Fruit fly (Drosophila melanogaster) whole organism, pupa: ENCODE results near the gene CG17896.
A peak's percentile ranks its signal among the peaks of the same experiment; 100 is the strongest.

Source experiments
- CG10348 ChIP-seq: fragments of 200-800 bp; sonication (Bioruptor generic); IDR thresholded peaks from 2 replicates; pipeline ENCODE4 v1.3.6; 2022; ENCODE audit warnings: missing biosample characterization, missing genetic modification characterization
- CG12605 ChIP-seq: fragments of 200-800 bp; sonication (Bioruptor generic); IDR thresholded peaks from 2 replicates; pipeline ENCODE4 v1.3.6; 2022; ENCODE audit warnings: missing biosample characterization, missing genetic modification characterization
- CG13204 ChIP-seq: fragments of 200-800 bp; sonication (Bioruptor generic); optimal IDR thresholded peaks from 2 replicates; lab custom pipeline; 2018; ENCODE audit warnings: missing biosample characterization, mild to moderate bottlenecking, missing genetic modification characterization, moderate library complexity
- CG14655 ChIP-seq: fragments of 200-800 bp; sonication (Bioruptor generic); optimal IDR thresholded peaks from 3 replicates; lab custom pipeline; 2017; ENCODE audit warnings: mild to moderate bottlenecking, missing biosample characterization, missing genetic modification reagents, missing genetic modification characterization
- CG15710 ChIP-seq: fragments of 200-800 bp; sonication (Bioruptor generic); optimal IDR thresholded peaks from 2 replicates; lab custom pipeline; 2018; ENCODE audit warnings: missing biosample characterization, mild to moderate bottlenecking, missing genetic modification characterization, moderate library complexity
- CG17806 ChIP-seq: fragments of 200-800 bp; sonication (Bioruptor generic); optimal IDR thresholded peaks from 2 replicates; lab custom pipeline; 2018; ENCODE audit warnings: missing biosample characterization, mild to moderate bottlenecking, missing genetic modification characterization, moderate library complexity
- CG32121 ChIP-seq: fragments of 200-800 bp; sonication (Bioruptor generic); IDR thresholded peaks from 2 replicates; pipeline ENCODE4 v1.3.6; 2022; ENCODE audit warnings: missing biosample characterization, missing genetic modification characterization
- CG34367 ChIP-seq: fragments of 200-800 bp; sonication (Bioruptor generic); optimal IDR thresholded peaks from 2 replicates; lab custom pipeline; 2018; ENCODE audit warnings: missing biosample characterization, mild to moderate bottlenecking, missing genetic modification characterization
- CG4496 ChIP-seq: fragments of 200-800 bp; sonication (Bioruptor generic); IDR thresholded peaks from 3 replicates; pipeline ENCODE4 v1.3.6; 2022; ENCODE audit warnings: missing biosample characterization, missing genetic modification characterization
- CG8159 ChIP-seq: fragments of 200-800 bp; sonication (Bioruptor generic); optimal IDR thresholded peaks from 3 replicates; lab custom pipeline; 2018; ENCODE audit warnings: missing biosample characterization, mild to moderate bottlenecking, missing genetic modification characterization, moderate library complexity
- CG8301 ChIP-seq: fragments of 200-800 bp; sonication (Bioruptor generic); optimal IDR thresholded peaks from 2 replicates; lab custom pipeline; 2018; ENCODE audit warnings: missing biosample characterization, mild to moderate bottlenecking, missing genetic modification characterization
- CG9948 ChIP-seq: fragments of 200-800 bp; sonication (Bioruptor generic); optimal IDR thresholded peaks from 2 replicates; lab custom pipeline; 2018; ENCODE audit warnings: missing biosample characterization, mild to moderate bottlenecking, missing genetic modification characterization, moderate library complexity
- D1 ChIP-seq: fragments of 200-800 bp; sonication (Bioruptor generic); optimal IDR thresholded peaks from 2 replicates; lab custom pipeline; 2018; ENCODE audit warnings: missing biosample characterization, mild to moderate bottlenecking, missing genetic modification characterization, moderate library complexity
- EcR ChIP-seq: fragments of 200-800 bp; sonication (Bioruptor generic); optimal IDR thresholded peaks from 3 replicates; lab custom pipeline; 2019; ENCODE audit warnings: missing biosample characterization, missing genetic modification characterization, mild to moderate bottlenecking, moderate library complexity, missing genetic modification reagents
- Ets98B ChIP-seq: fragments of 200-800 bp; sonication (Bioruptor generic); IDR thresholded peaks from 2 replicates; pipeline ENCODE4 v1.3.6; 2022; ENCODE audit warnings: missing biosample characterization, missing genetic modification characterization
- Pif1A ChIP-seq: fragments of 200-800 bp; sonication (Bioruptor generic); optimal IDR thresholded peaks from 3 replicates; lab custom pipeline; 2016; ENCODE audit warnings: missing biosample characterization, missing genetic modification characterization
- Pif1B ChIP-seq: fragments of 200-800 bp; sonication (Bioruptor generic); optimal IDR thresholded peaks from 3 replicates; lab custom pipeline; 2016; ENCODE audit warnings: missing biosample characterization, missing genetic modification characterization
- Snoo ChIP-seq: fragments of 200-800 bp; sonication (Bioruptor generic); optimal IDR thresholded peaks from 3 replicates; lab custom pipeline; 2017; ENCODE audit warnings: missing biosample characterization, mild to moderate bottlenecking, missing genetic modification characterization, inconsistent platforms
- fd96Ca ChIP-seq: fragments of 200-800 bp; sonication (Bioruptor generic); IDR thresholded peaks from 3 replicates; pipeline ENCODE4 v1.3.6; 2022; ENCODE audit warnings: missing biosample characterization, missing genetic modification characterization
- gl ChIP-seq: fragments of 200-800 bp; sonication (Bioruptor generic); optimal IDR thresholded peaks from 2 replicates; lab custom pipeline; 2018; ENCODE audit warnings: missing biosample characterization, mild to moderate bottlenecking, missing genetic modification characterization
- rn ChIP-seq: fragments of 200-800 bp; sonication (Bioruptor generic); IDR thresholded peaks from 2 replicates; pipeline ENCODE4 v1.3.6; 2022; ENCODE audit warnings: missing biosample characterization, missing genetic modification characterization

The CG17896 gene

dm6 chrX:460447-460846 lies 32.8 kb downstream of the CG17896 start, which contains the start of gene ase:
Gene ase, plus strand, starts transcription at chrX:460747.
- no peak for TF ChIP-seq CG8159

- TF ChIP-seq CG32121 (GFP tag; lab: Robert Waterston, UW) = no peak
- no peak for TF ChIP-seq D1 (tag; lab: Kevin White, UChicago)
- TF ChIP-seq CG8159 = no peak
- TF ChIP-seq fd96Ca (GFP tag; lab: Robert Waterston, UW) = no peak
- TF ChIP-seq CG12605 (GFP tag; lab: Robert Waterston, UW) = no peak
Measured at dm6 chrX:457803-458202, 35.5 kb downstream of the CG17896 start.

- TF ChIP-seq EcR (GFP tag; lab: Kevin White, UChicago) (no peak), Snoo (tag; lab: Kevin White, UChicago) (no peak), CG4496 (GFP tag; lab: Robert Waterston, UW) (no peak), CG12605 (GFP tag; lab: Robert Waterston, UW) (no peak), CG8301 (tag; lab: Kevin White, UChicago) (no peak), CG15710 (no peak), D1 (tag; lab: Kevin White, UChicago) (no peak), CG14655 (GFP tag; lab: Kevin White, UChicago) (no peak), rn (GFP tag; lab: Robert Waterston, UW) (no peak), CG34367 (tag; lab: Kevin White, UChicago) (no peak), gl (tag; lab: Kevin White, UChicago) (no peak), CG10348 (GFP tag; lab: Robert Waterston, UW) (no peak), CG8159 (no peak), fd96Ca (GFP tag; lab: Robert Waterston, UW) (no peak), CG32121 (GFP tag; lab: Robert Waterston, UW) (no peak), Ets98B (GFP tag; lab: Robert Waterston, UW) (no peak), CG13204 (GFP tag; lab: Kevin White, UChicago) (no peak), Pif1A (GFP tag; lab: Kevin White, UChicago) (no peak), Pif1B (GFP tag; lab: Kevin White, UChicago) (no peak), CG9948 (tag; lab: Kevin White, UChicago) (no peak)
Measured at dm6 chrX:456959-457358, 36.3 kb downstream of the CG17896 start.

- TF ChIP-seq CG17806 (tag; lab: Kevin White, UChicago) = peak; percentile 50
- TF ChIP-seq Pif1B (GFP tag; lab: Kevin White, UChicago) = no peak
- TF ChIP-seq CG13204 (GFP tag; lab: Kevin White, UChicago) = no peak
- peak; percentile 62 for TF ChIP-seq CG15710
- TF ChIP-seq Ets98B (GFP tag; lab: Robert Waterston, UW) = no peak
- no peak for TF ChIP-seq CG4496 (GFP tag; lab: Robert Waterston, UW)
- no peak for TF ChIP-seq EcR (GFP tag; lab: Kevin White, UChicago)
- TF ChIP-seq Snoo (tag; lab: Kevin White, UChicago) = no peak
- TF ChIP-seq CG9948 (tag; lab: Kevin White, UChicago) = peak; percentile 38
- TF ChIP-seq CG14655 (GFP tag; lab: Kevin White, UChicago) = peak; percentile 18
- peak; percentile 68 for TF ChIP-seq CG8159
- TF ChIP-seq CG34367 (tag; lab: Kevin White, UChicago) = peak; percentile 32
- peak; percentile 17 for TF ChIP-seq gl (tag; lab: Kevin White, UChicago)
- no peak for TF ChIP-seq rn (GFP tag; lab: Robert Waterston, UW)
- TF ChIP-seq CG12605 (GFP tag; lab: Robert Waterston, UW) = no peak
- TF ChIP-seq, all 21 proteins: peak for 7
Measured at dm6 chrX:452716-453115, 40.6 kb downstream of the CG17896 start.

- TF ChIP-seq Ets98B (GFP tag; lab: Robert Waterston, UW) = no peak
Measured at dm6 chrX:448978-449377, 44.3 kb downstream of the CG17896 start.

- TF ChIP-seq CG4496 (GFP tag; lab: Robert Waterston, UW) (peak; percentile 41; the same call in 1 of the 3 replicates), CG8301 (tag; lab: Kevin White, UChicago) (peak; percentile 49), Snoo (tag; lab: Kevin White, UChicago) (peak; percentile 57), Pif1A (GFP tag; lab: Kevin White, UChicago) (peak; percentile 74), Pif1B (GFP tag; lab: Kevin White, UChicago) (peak; percentile 62), CG12605 (GFP tag; lab: Robert Waterston, UW) (0 out of 2 replicates have a peak, but pooled peaks have one; percentile 19), CG14655 (GFP tag; lab: Kevin White, UChicago) (peak; percentile 72), CG34367 (tag; lab: Kevin White, UChicago) (peak; percentile 66), CG15710 (peak; percentile 69), CG13204 (GFP tag; lab: Kevin White, UChicago) (peak; percentile 1), CG10348 (GFP tag; lab: Robert Waterston, UW) (no peak), fd96Ca (GFP tag; lab: Robert Waterston, UW) (no peak), EcR (GFP tag; lab: Kevin White, UChicago) (no peak), gl (tag; lab: Kevin White, UChicago) (peak; percentile 37), D1 (tag; lab: Kevin White, UChicago) (no peak), CG17806 (tag; lab: Kevin White, UChicago) (peak; percentile 71), CG9948 (tag; lab: Kevin White, UChicago) (peak; percentile 61), CG8159 (peak; percentile 73), CG32121 (GFP tag; lab: Robert Waterston, UW) (no peak), rn (GFP tag; lab: Robert Waterston, UW) (no peak), Ets98B (GFP tag; lab: Robert Waterston, UW) (no peak)
- TF ChIP-seq, all 21 proteins: peak for 14
Measured at dm6 chrX:448270-448669, 45.0 kb downstream of the CG17896 start.
